Fruit fly (Drosophila melanogaster) whole organism, embryonic: ENCODE measurements around the gene Sema5c.

ENCODE experiments used
- ATbp ChIP-seq: fragments of 200-800 bp; sonication (Bioruptor generic); optimal IDR thresholded peaks from 2 replicates; lab custom pipeline; 2017; ENCODE audit warnings: missing biosample characterization, mild to moderate bottlenecking, missing genetic modification characterization, missing genetic modification reagents
- Abd-B ChIP-seq: fragments of 200-800 bp; sonication (Bioruptor generic); optimal IDR thresholded peaks from 2 replicates; lab custom pipeline; 2018; ENCODE audit warnings: missing biosample characterization, mild to moderate bottlenecking, missing genetic modification characterization, moderate library complexity
- Ada2b ChIP-seq: fragments of 200-800 bp; sonication (Bioruptor generic); IDR thresholded peaks from 2 replicates; pipeline ENCODE4 v1.3.6; 2022; ENCODE audit warnings: missing biosample characterization, missing genetic modification characterization
- B-H1 ChIP-seq: fragments of 200-800 bp; sonication (Bioruptor generic); IDR thresholded peaks from 3 replicates; pipeline ENCODE4 v1.3.6; 2022; ENCODE audit warnings: missing biosample characterization, missing genetic modification characterization
- CG10147 ChIP-seq: fragments of 200-800 bp; sonication (Bioruptor generic); optimal IDR thresholded peaks from 2 replicates; lab custom pipeline; 2019; ENCODE audit warnings: missing biosample characterization, mild to moderate bottlenecking, missing genetic modification characterization, moderate library complexity
- CG11456 ChIP-seq: fragments of 200-800 bp; sonication (Bioruptor generic); IDR thresholded peaks from 3 replicates; pipeline ENCODE4 v1.3.6; 2022; ENCODE audit warnings: missing biosample characterization, missing genetic modification characterization
- CG12155 ChIP-seq: fragments of 200-800 bp; sonication (Bioruptor generic); optimal IDR thresholded peaks from 3 replicates; lab custom pipeline; 2016; ENCODE audit warnings: missing biosample characterization, missing genetic modification characterization
- CG13894 ChIP-seq: fragments of 200-800 bp; sonication (Bioruptor generic); optimal IDR thresholded peaks from 3 replicates; lab custom pipeline; 2018; ENCODE audit warnings: missing biosample characterization, mild to moderate bottlenecking, missing genetic modification characterization, moderate library complexity
- CG15601 ChIP-seq: fragments of 200-800 bp; sonication (Bioruptor generic); optimal IDR thresholded peaks from 3 replicates; lab custom pipeline; 2019; ENCODE audit warnings: missing biosample characterization, mild to moderate bottlenecking, missing genetic modification characterization, moderate library complexity
- CG1603 ChIP-seq: fragments of 200-800 bp; sonication (Bioruptor generic); optimal IDR thresholded peaks from 2 replicates; lab custom pipeline; 2019; ENCODE audit warnings: missing biosample characterization, mild to moderate bottlenecking, missing genetic modification characterization, moderate library complexity
- CG16815 ChIP-seq: fragments of 200-800 bp; sonication (Bioruptor generic); optimal IDR thresholded peaks from 3 replicates; lab custom pipeline; 2017; ENCODE audit warnings: missing biosample characterization, mild to moderate bottlenecking, missing genetic modification characterization
- CG2199 ChIP-seq: fragments of 200-800 bp; sonication (Bioruptor generic); IDR thresholded peaks from 3 replicates; pipeline ENCODE4 v1.3.6; 2022; ENCODE audit warnings: missing biosample characterization, missing genetic modification characterization
- CG2678 ChIP-seq: fragments of 200-800 bp; sonication (Bioruptor generic); optimal IDR thresholded peaks from 3 replicates; lab custom pipeline; 2019; ENCODE audit warnings: missing biosample characterization, mild to moderate bottlenecking, missing genetic modification characterization, moderate library complexity
- CG32532 ChIP-seq: fragments of 200-800 bp; sonication (Bioruptor generic); IDR thresholded peaks from 2 replicates; pipeline ENCODE4 v1.3.6; 2022; ENCODE audit warnings: missing biosample characterization, missing genetic modification characterization
- CG34376 ChIP-seq: fragments of 200-800 bp; sonication (Bioruptor generic); optimal IDR thresholded peaks from 2 replicates; lab custom pipeline; 2018; ENCODE audit warnings: missing biosample characterization, mild to moderate bottlenecking, missing genetic modification characterization
- CG4707 ChIP-seq: fragments of 200-800 bp; sonication (Bioruptor generic); optimal IDR thresholded peaks from 2 replicates; lab custom pipeline; 2018; ENCODE audit warnings: missing biosample characterization, mild to moderate bottlenecking, missing genetic modification characterization, moderate library complexity
- CG5180 ChIP-seq: fragments of 200-800 bp; sonication (Bioruptor generic); optimal IDR thresholded peaks from 3 replicates; lab custom pipeline; 2017; ENCODE audit warnings: missing biosample characterization, missing genetic modification characterization, mild to moderate bottlenecking, moderate library complexity, missing genetic modification reagents
- CG6175 ChIP-seq: fragments of 200-800 bp; sonication (Bioruptor generic); IDR thresholded peaks from 3 replicates; pipeline ENCODE4 v1.3.6; 2022; ENCODE audit warnings: missing biosample characterization, missing genetic modification characterization
- CG7556 ChIP-seq: fragments of 200-800 bp; sonication (Bioruptor generic); optimal IDR thresholded peaks from 2 replicates; lab custom pipeline; 2017; ENCODE audit warnings: missing biosample characterization, mild to moderate bottlenecking, missing genetic modification characterization
- CG8290 ChIP-seq, 3 experiments: fragments of 200-800 bp; sonication (Bioruptor generic); optimal IDR thresholded peaks; 2 replicates each; lab custom pipeline; 2016 to 2019; ENCODE audit warnings: missing biosample characterization in 3 of 3, missing genetic modification characterization in 3 of 3, mild to moderate bottlenecking in 2 of 3, moderate library complexity in 1 of 3
- CG8388 ChIP-seq: fragments of 200-800 bp; sonication (Bioruptor generic); optimal IDR thresholded peaks from 2 replicates; lab custom pipeline; 2019; ENCODE audit warnings: missing biosample characterization, mild to moderate bottlenecking, missing genetic modification characterization, moderate library complexity
- CG9437 ChIP-seq: fragments of 200-800 bp; sonication (Bioruptor generic); optimal IDR thresholded peaks from 2 replicates; lab custom pipeline; 2018; ENCODE audit warnings: missing biosample characterization, mild to moderate bottlenecking, missing genetic modification characterization
- Deaf1 ChIP-seq: fragments of 200-800 bp; optimal IDR thresholded peaks from 3 replicates; lab custom pipeline; 2019; ENCODE audit warnings: missing biosample characterization, mild to moderate bottlenecking, missing genetic modification characterization, moderate library complexity
- Fer1 ChIP-seq: fragments of 200-800 bp; sonication (Bioruptor generic); optimal IDR thresholded peaks from 2 replicates; lab custom pipeline; 2017; ENCODE audit warnings: missing biosample characterization, mild to moderate bottlenecking, missing genetic modification characterization
- HmgZ ChIP-seq: fragments of 200-800 bp; sonication (Bioruptor generic); optimal IDR thresholded peaks from 2 replicates; lab custom pipeline; 2018; ENCODE audit warnings: missing biosample characterization, mild to moderate bottlenecking, missing genetic modification characterization
- MTF-1 ChIP-seq: fragments of 200-800 bp; sonication (Bioruptor generic); optimal IDR thresholded peaks from 2 replicates; lab custom pipeline; 2018; ENCODE audit warnings: missing biosample characterization, mild to moderate bottlenecking, missing genetic modification characterization, borderline replicate concordance
- TFAM ChIP-seq: fragments of 200-800 bp; sonication (Bioruptor generic); optimal IDR thresholded peaks from 2 replicates; lab custom pipeline; 2017; ENCODE audit warnings: missing biosample characterization, missing genetic modification characterization, inconsistent platforms
- abd-A ChIP-seq: fragments of 200-800 bp; sonication (Bioruptor generic); optimal IDR thresholded peaks from 3 replicates; lab custom pipeline; 2019; ENCODE audit warnings: missing biosample characterization, mild to moderate bottlenecking, missing genetic modification characterization, moderate library complexity
- ara ChIP-seq: fragments of 200-800 bp; sonication (Bioruptor generic); IDR thresholded peaks from 2 replicates; pipeline ENCODE4 v1.3.6; 2022; ENCODE audit warnings: missing biosample characterization, missing genetic modification characterization
- az2 ChIP-seq: fragments of 200-800 bp; sonication (Bioruptor generic); optimal IDR thresholded peaks from 3 replicates; lab custom pipeline; 2016; ENCODE audit warnings: missing biosample characterization, missing genetic modification characterization
- ci ChIP-seq: fragments of 200-800 bp; sonication (Bioruptor generic); IDR thresholded peaks from 3 replicates; pipeline ENCODE4 v1.3.6; 2022; ENCODE audit warnings: missing biosample characterization, missing genetic modification characterization
- cwo ChIP-seq: fragments of 200-800 bp; sonication (Bioruptor generic); optimal IDR thresholded peaks from 3 replicates; lab custom pipeline; 2017; ENCODE audit warnings: missing biosample characterization, missing genetic modification characterization, mild to moderate bottlenecking, moderate library complexity, missing genetic modification reagents
- emc ChIP-seq: fragments of 200-800 bp; sonication (Bioruptor generic); optimal IDR thresholded peaks from 2 replicates; lab custom pipeline; 2016; ENCODE audit warnings: missing biosample characterization, missing genetic modification characterization
- fd3F ChIP-seq: fragments of 200-800 bp; sonication (Bioruptor generic); optimal IDR thresholded peaks from 2 replicates; lab custom pipeline; 2018; ENCODE audit warnings: missing biosample characterization, mild to moderate bottlenecking, missing genetic modification characterization, moderate library complexity
- gsb-n ChIP-seq: fragments of 200-800 bp; sonication (Bioruptor generic); optimal IDR thresholded peaks from 3 replicates; lab custom pipeline; 2018; ENCODE audit warnings: missing biosample characterization, mild to moderate bottlenecking, missing genetic modification characterization
- ham ChIP-seq: fragments of 200-800 bp; sonication (Bioruptor generic); IDR thresholded peaks from 2 replicates; pipeline ENCODE4 v1.3.6; 2022; ENCODE audit warnings: missing biosample characterization, missing genetic modification characterization
- hth ChIP-seq: fragments of >200 bp; optimal IDR thresholded peaks from 2 replicates; lab custom pipeline; 2017; ENCODE audit warnings: inconsistent platforms
- lbe ChIP-seq: fragments of 200-800 bp; sonication (Bioruptor generic); optimal IDR thresholded peaks from 2 replicates; lab custom pipeline; 2016; ENCODE audit warnings: missing biosample characterization, mild to moderate bottlenecking, missing genetic modification characterization
- nom ChIP-seq: fragments of 200-800 bp; sonication (Bioruptor generic); optimal IDR thresholded peaks from 2 replicates; lab custom pipeline; 2017; ENCODE audit warnings: missing biosample characterization, missing genetic modification characterization, mild to moderate bottlenecking, moderate library complexity, missing genetic modification reagents
- otp ChIP-seq: fragments of 200-800 bp; sonication (Bioruptor generic); IDR thresholded peaks from 3 replicates; pipeline ENCODE4, ENCODE4 v1.3.6; 2022; ENCODE audit warnings: missing biosample characterization, missing genetic modification characterization
- phol ChIP-seq: fragments of 200-800 bp; sonication (Bioruptor generic); optimal IDR thresholded peaks from 3 replicates; lab custom pipeline; 2018; ENCODE audit warnings: missing biosample characterization, mild to moderate bottlenecking, missing genetic modification characterization, moderate library complexity
- prd ChIP-seq, 3 experiments: fragments of >200 bp in 2 of 3; fragments of 200-800 bp in 1 of 3; sonication (Bioruptor generic) in 1 of 3; optimal IDR thresholded peaks in 2 of 3; IDR thresholded peaks in 1 of 3; 2 replicates in 2 of 3; 3 replicates in 1 of 3; pipeline versions ENCODE4 v1.3.6 to Lab custom; 2017 to 2022; ENCODE audit warnings: missing biosample characterization in 1 of 3, missing genetic modification characterization in 1 of 3
- repo ChIP-seq: fragments of 200-800 bp; sonication (Bioruptor generic); optimal IDR thresholded peaks from 2 replicates; lab custom pipeline; 2016; ENCODE audit warnings: missing biosample characterization, missing genetic modification characterization
- seq ChIP-seq: fragments of 200-800 bp; sonication (Bioruptor generic); IDR thresholded peaks from 2 replicates; pipeline ENCODE4 v1.3.6; 2022; ENCODE audit warnings: missing biosample characterization, missing genetic modification characterization
- sim ChIP-seq: fragments of 200-800 bp; sonication (Bioruptor generic); IDR thresholded peaks from 2 replicates; pipeline ENCODE4 v1.3.6; 2022; ENCODE audit warnings: missing biosample characterization, missing genetic modification characterization
- sug ChIP-seq: fragments of 200-800 bp; optimal IDR thresholded peaks from 2 replicates; lab custom pipeline; 2019; ENCODE audit warnings: missing biosample characterization, mild to moderate bottlenecking, missing genetic modification characterization, moderate library complexity
- trh ChIP-seq: fragments of 200-800 bp; sonication (Bioruptor generic); optimal IDR thresholded peaks from 2 replicates; lab custom pipeline; 2016; ENCODE audit warnings: missing biosample characterization, missing genetic modification characterization
- twi ChIP-seq: fragments of 200-800 bp; optimal IDR thresholded peaks from 2 replicates; lab custom pipeline; 2019; ENCODE audit warnings: missing biosample characterization, mild to moderate bottlenecking, missing genetic modification characterization, moderate library complexity
- wdn ChIP-seq: fragments of 200-800 bp; sonication (Bioruptor generic); IDR thresholded peaks from 2 replicates; pipeline ENCODE4 v1.3.6; 2022; ENCODE audit warnings: missing biosample characterization, missing genetic modification characterization

The Sema5c gene

DNA sequence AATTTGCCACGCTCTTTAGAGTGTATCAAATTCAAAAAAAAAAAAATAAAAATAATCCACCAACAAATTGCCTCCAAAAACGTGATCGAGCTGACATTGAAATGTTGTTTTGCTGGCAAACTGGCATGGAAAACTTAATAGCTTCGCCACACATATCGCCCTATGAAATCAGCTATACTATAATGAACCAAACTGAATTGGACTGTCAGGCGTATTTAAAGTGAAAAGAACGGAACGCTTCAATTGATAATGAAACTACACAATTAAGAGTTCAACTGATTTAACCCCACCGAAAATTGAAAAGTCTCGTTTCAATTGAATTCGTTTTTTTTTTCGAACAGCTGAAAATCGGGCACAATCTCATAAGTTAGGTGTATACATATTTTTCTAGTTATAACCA lies 42.5 kb downstream of the Sema5c start (continued):
- peak; percentile 80 for TF ChIP-seq cwo (GFP tag; lab: Kevin White, UChicago)
- TF ChIP-seq nom: no peak
- TF ChIP-seq CG15601 (tag; lab: Kevin White, UChicago): peak; percentile 64
- no peak for TF ChIP-seq CG4707
- no peak for TF ChIP-seq hth
- no peak for TF ChIP-seq CG2678 (tag; lab: Kevin White, UChicago)
- TF ChIP-seq ci: no peak
- no peak for TF ChIP-seq HmgZ (tag; lab: Kevin White, UChicago)
- no peak for TF ChIP-seq CG1603 (tag; lab: Kevin White, UChicago)
- no peak for TF ChIP-seq CG12155 (GFP tag; lab: Kevin White, UChicago)
- TF ChIP-seq B-H1: no peak
- TF ChIP-seq repo (GFP tag; lab: Kevin White, UChicago): no peak
- TF ChIP-seq sug (tag; lab: Kevin White, UChicago): peak; percentile 55
- TF ChIP-seq abd-A (tag; lab: Kevin White, UChicago): peak; percentile 42
- 0 out of 3 replicates have a peak, but pooled peaks have one; percentile 12 for TF ChIP-seq CG6175 (GFP tag; lab: Robert Waterston, UW)
- no peak for TF ChIP-seq MTF-1 (GFP tag; lab: Kevin White, UChicago)
- no peak for TF ChIP-seq prd (optimal IDR thresholded peaks at IDR 0.05; lab: Kevin White, UChicago)
- TF ChIP-seq prd (GFP tag; IDR thresholded peaks at IDR 0.05; lab: Robert Waterston, UW): no peak
- no peak for TF ChIP-seq wdn (GFP tag; lab: Robert Waterston, UW)
- TF ChIP-seq CG5180 (GFP tag; lab: Kevin White, UChicago): no peak
- no peak for TF ChIP-seq lbe (GFP tag; lab: Kevin White, UChicago)
- TF ChIP-seq CG13894 (tag; lab: Kevin White, UChicago): peak; percentile 26
- no peak for TF ChIP-seq phol (tag; lab: Kevin White, UChicago)
- no peak for TF ChIP-seq twi (tag; lab: Kevin White, UChicago)
- no peak for TF ChIP-seq ara (GFP tag; lab: Robert Waterston, UW)
- TF ChIP-seq CG34376 (GFP tag; lab: Kevin White, UChicago): peak; percentile 77
- TF ChIP-seq Ada2b: no peak
- TF ChIP-seq CG11456: no peak
- no peak for TF ChIP-seq CG10147 (GFP tag; lab: Kevin White, UChicago)
- no peak for TF ChIP-seq Deaf1 (tag; lab: Kevin White, UChicago)
- TF ChIP-seq ham: no peak
- TF ChIP-seq CG16815 (GFP tag; lab: Kevin White, UChicago): no peak
- TF ChIP-seq gsb-n: peak; percentile 23
- no peak for TF ChIP-seq TFAM (GFP tag; lab: Kevin White, UChicago)

DNA sequence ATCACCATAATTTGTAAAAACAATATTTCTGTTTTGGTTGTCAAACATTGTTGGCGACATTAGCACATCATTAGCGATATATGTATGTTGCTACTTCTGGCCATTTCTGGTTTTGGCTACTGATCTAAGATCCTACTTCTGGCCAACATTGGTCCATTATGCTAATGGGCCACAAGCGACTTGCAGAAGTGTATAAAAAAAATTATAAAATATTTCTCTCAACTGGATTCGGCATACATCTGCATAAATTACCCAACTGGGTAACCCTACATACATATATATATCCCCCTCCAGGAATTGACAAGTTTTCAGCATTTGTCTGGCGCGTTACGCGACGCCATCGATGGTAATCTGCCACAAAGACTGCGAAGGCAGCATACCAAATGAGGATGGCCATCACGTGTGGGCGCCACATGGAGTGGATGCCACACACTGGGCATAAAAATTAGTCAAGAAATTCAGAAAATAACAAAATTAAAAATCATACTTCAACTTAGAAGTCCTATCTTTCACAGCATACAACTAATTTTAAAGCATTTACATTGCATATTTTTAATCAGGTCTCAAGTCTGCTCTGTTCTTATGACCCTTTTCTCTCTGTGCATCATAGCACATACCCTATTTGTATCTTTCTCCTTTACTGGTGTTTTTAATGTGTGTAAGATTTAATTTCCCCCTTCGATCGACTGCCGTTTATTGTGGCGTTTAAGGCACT lies 44.0 kb downstream of the Sema5c start:
- TF ChIP-seq CG32532 (peak; percentile 63; the same call in 1 of the 2 replicates), az2 (GFP tag; lab: Kevin White, UChicago) (peak; percentile 39), abd-A (tag; lab: Kevin White, UChicago) (peak; percentile 48), Fer1 (no peak), trh (GFP tag; lab: Kevin White, UChicago) (no peak), CG9437 (GFP tag; lab: Kevin White, UChicago) (no peak), cwo (GFP tag; lab: Kevin White, UChicago) (peak; percentile 58), Abd-B (GFP tag; lab: Kevin White, UChicago) (peak; percentile 31), fd3F (GFP tag; lab: Kevin White, UChicago) (no peak), CG2199 (GFP tag; lab: Robert Waterston, UW) (peak; percentile 54; the same call in 1 of the 3 replicates), otp (0 out of 3 replicates have a peak, but pooled peaks have one; percentile 27), seq (no peak), emc (no peak), sim (GFP tag; lab: Robert Waterston, UW) (peak; percentile 38; the same call in 1 of the 2 replicates), ATbp (peak; percentile 31), CG8290 (GFP tag; optimal IDR thresholded peaks at IDR 0.05; lab: Kevin White, UChicago) (no peak), CG8290 (tag; optimal IDR thresholded peaks at IDR 0.05; lab: Kevin White, UChicago) (no peak), CG8388 (no peak), CG7556 (GFP tag; lab: Kevin White, UChicago) (no peak)
